Worm (Caenorhabditis elegans): ENCODE results near the gene C13A2.1.

Gene C13A2.1

ce11 chrV:7288699-7289098 lies at the start of gene C13A2.1:
Gene C13A2.1 (plus strand): TSS chrV:7288999.
- TF ChIP-seq dao-5 (tag; optimal IDR thresholded peaks at IDR 0.05) (no peak), him-1 (tag; optimal IDR thresholded peaks at IDR 0.05) (no peak), W03F9.2 (tag; optimal IDR thresholded peaks at IDR 0.05) (no peak)

ce11 chrV:7239471-7239870 lies 49.3 kb upstream of the C13A2.1 start, which contains the start of gene C05C8.1:
Gene C05C8.1 (plus strand): TSS chrV:7239771.
- TF ChIP-seq W03F9.2 (tag; optimal IDR thresholded peaks at IDR 0.05) (no peak), dao-5 (tag; optimal IDR thresholded peaks at IDR 0.05) (no peak), him-1 (tag; optimal IDR thresholded peaks at IDR 0.05) (no peak)

- no peak for TF ChIP-seq him-1 (tag; optimal IDR thresholded peaks at IDR 0.05)
- no peak for TF ChIP-seq dao-5 (tag; optimal IDR thresholded peaks at IDR 0.05)
Observed at ce11 chrV:7246951-7247350, 41.8 kb upstream of the C13A2.1 start, which contains the start of gene C05C8.7. Gene C05C8.7 (minus strand): TSS chrV:7247050.

- TF ChIP-seq dao-5 (tag; optimal IDR thresholded peaks at IDR 0.05) (no peak), him-1 (tag; optimal IDR thresholded peaks at IDR 0.05) (no peak), W03F9.2 (tag; optimal IDR thresholded peaks at IDR 0.05) (no peak)
Observed at ce11 chrV:7248227-7248953, 40.4 kb upstream of the C13A2.1 start.

ce11 chrV:7255095-7255494 lies 33.7 kb upstream of the C13A2.1 start, which contains the start of gene C05C8.8:
Gene C05C8.8 (minus strand): TSS chrV:7255195.
- TF ChIP-seq dao-5 (tag; optimal IDR thresholded peaks at IDR 0.05) (no peak), W03F9.2 (tag; optimal IDR thresholded peaks at IDR 0.05) (no peak), him-1 (tag; optimal IDR thresholded peaks at IDR 0.05) (no peak)

- TF ChIP-seq him-1 (tag; optimal IDR thresholded peaks at IDR 0.05) = no peak
- no peak for TF ChIP-seq dao-5 (tag; optimal IDR thresholded peaks at IDR 0.05)
- TF ChIP-seq W03F9.2 (tag; optimal IDR thresholded peaks at IDR 0.05) = no peak
Observed at ce11 chrV:7258965-7259364, 29.8 kb upstream of the C13A2.1 start, which contains the start of gene C13A2.12. Gene C13A2.12 (plus strand): TSS chrV:7259265.

ce11 chrV:7264042-7264441 lies 24.8 kb upstream of the C13A2.1 start, which contains the start of gene C13A2.9:
Gene C13A2.9 (minus strand): TSS chrV:7264142.
- TF ChIP-seq dao-5 (tag; optimal IDR thresholded peaks at IDR 0.05) (no peak), him-1 (tag; optimal IDR thresholded peaks at IDR 0.05) (no peak), W03F9.2 (tag; optimal IDR thresholded peaks at IDR 0.05) (no peak)

ce11 chrV:7266021-7266420 lies 22.8 kb upstream of the C13A2.1 start, which contains the start of gene C13A2.7:
Gene C13A2.7 (plus strand): TSS chrV:7266321.
- no peak for TF ChIP-seq dao-5 (tag; optimal IDR thresholded peaks at IDR 0.05)
- TF ChIP-seq W03F9.2 (tag; optimal IDR thresholded peaks at IDR 0.05) = no peak
- TF ChIP-seq him-1 (tag; optimal IDR thresholded peaks at IDR 0.05) = no peak

- TF ChIP-seq W03F9.2 (tag; optimal IDR thresholded peaks at IDR 0.05) (no peak), dao-5 (tag; optimal IDR thresholded peaks at IDR 0.05) (no peak), him-1 (tag; optimal IDR thresholded peaks at IDR 0.05) (no peak)
Observed at ce11 chrV:7269399-7269798, 19.4 kb upstream of the C13A2.1 start, which contains the start of gene C13A2.6. Gene C13A2.6 (plus strand): TSS chrV:7269699.

ce11 chrV:7274992-7275391 lies 13.8 kb upstream of the C13A2.1 start, which contains the start of gene C13A2.10:
Gene C13A2.10 (minus strand): TSS chrV:7275092.
- TF ChIP-seq dao-5 (tag; optimal IDR thresholded peaks at IDR 0.05) (no peak), him-1 (tag; optimal IDR thresholded peaks at IDR 0.05) (no peak), W03F9.2 (tag; optimal IDR thresholded peaks at IDR 0.05) (no peak)

- TF ChIP-seq dao-5 (tag; optimal IDR thresholded peaks at IDR 0.05) (no peak), him-1 (tag; optimal IDR thresholded peaks at IDR 0.05) (no peak), W03F9.2 (tag; optimal IDR thresholded peaks at IDR 0.05) (no peak)
Observed at ce11 chrV:7275491-7275890, 13.3 kb upstream of the C13A2.1 start, which contains the start of gene C13A2.5. Gene C13A2.5 (plus strand): TSS chrV:7275791.

- TF ChIP-seq dao-5 (tag; optimal IDR thresholded peaks at IDR 0.05) (no peak), him-1 (tag; optimal IDR thresholded peaks at IDR 0.05) (no peak), W03F9.2 (tag; optimal IDR thresholded peaks at IDR 0.05) (no peak)
Observed at ce11 chrV:7279090-7279489, 9.7 kb upstream of the C13A2.1 start, which contains the start of gene C13A2.4. Gene C13A2.4 (plus strand): TSS chrV:7279390.

- TF ChIP-seq dao-5 (tag; optimal IDR thresholded peaks at IDR 0.05) (no peak), him-1 (tag; optimal IDR thresholded peaks at IDR 0.05) (no peak), W03F9.2 (tag; optimal IDR thresholded peaks at IDR 0.05) (no peak)
Observed at ce11 chrV:7282037-7282436, 6.8 kb upstream of the C13A2.1 start, which contains the start of gene C13A2.3. Gene C13A2.3 (plus strand): TSS chrV:7282337.

ce11 chrV:7295270-7295669 lies 6.5 kb downstream of the C13A2.1 start, which contains the start of gene F07G11.4:
Gene F07G11.4 (minus strand): TSS chrV:7295370.
- no peak for TF ChIP-seq W03F9.2 (tag; optimal IDR thresholded peaks at IDR 0.05)

All from whole organism, L4/young adult.